Worm (Caenorhabditis elegans) whole organism, L1 larva: ENCODE data around the gene T20B3.1.

Experiments
- C04F5.9 ChIP-seq: sonication (generic microtip); optimal IDR thresholded peaks from 2 replicates; lab custom pipeline; 2016; ENCODE audit warnings: missing genetic modification characterization, missing compliant biosample characterization
- C16A3.4 ChIP-seq: fragments of 150-350 bp; optimal IDR thresholded peaks from 2 replicates; lab custom pipeline; 2014; ENCODE audit warnings: missing biosample characterization, missing genetic modification characterization
- F16B12.6 ChIP-seq: fragments of 150-350 bp; optimal IDR thresholded peaks from 2 replicates; lab custom pipeline; 2014; ENCODE audit warnings: missing biosample characterization, missing genetic modification characterization
- Y116A8C.19 ChIP-seq: sonication (generic microtip); optimal IDR thresholded peaks from 2 replicates; lab custom pipeline; 2016; ENCODE audit warnings: missing compliant biosample characterization, missing genetic modification characterization, borderline replicate concordance
- aha-1 ChIP-seq: fragments of 150-350 bp; optimal IDR thresholded peaks from 2 replicates; lab custom pipeline; 2014; ENCODE audit warnings: missing biosample characterization, missing genetic modification characterization
- ama-1 ChIP-seq: fragments of 150-350 bp; optimal IDR thresholded peaks from 2 replicates; lab custom pipeline; 2014
- blmp-1 ChIP-seq: fragments of 150-350 bp; optimal IDR thresholded peaks from 2 replicates; lab custom pipeline; 2014; ENCODE audit warnings: missing biosample characterization, missing genetic modification characterization
- ceh-8 ChIP-seq: fragments of 200-800 bp; sonication (Bioruptor generic); optimal IDR thresholded peaks from 2 replicates; lab custom pipeline; 2018; ENCODE audit warnings: mild to moderate bottlenecking, missing genetic modification characterization, moderate library complexity, missing compliant biosample characterization
- ceh-88 ChIP-seq: fragments of 200-800 bp; sonication (Bioruptor generic); IDR thresholded peaks from 2 replicates; pipeline ENCODE4 v1.3.6; 2022; ENCODE audit warnings: missing genetic modification characterization, missing compliant biosample characterization
- ces-1 ChIP-seq: fragments of 150-350 bp; optimal IDR thresholded peaks from 2 replicates; lab custom pipeline; 2014; ENCODE audit warnings: missing biosample characterization, missing genetic modification reagents, missing genetic modification characterization
- efl-1 ChIP-seq, 4 experiments: fragments of 150-350 bp; optimal IDR thresholded peaks in 3 of 4; peaks in 1 of 4; 1 replicate in 1 of 4; 2 replicates in 3 of 4; lab custom pipeline; 2014; ENCODE audit warnings: missing biosample characterization in 2 of 4, missing genetic modification characterization in 2 of 4, missing genetic modification reagents in 2 of 4
- egl-27 ChIP-seq, 2 experiments: fragments of 150-350 bp in 1 of 2; sonication (generic microtip); optimal IDR thresholded peaks; 3 replicates each; lab custom pipeline; 2017 to 2018; ENCODE audit warnings: missing biosample characterization in 2 of 2, missing genetic modification characterization in 2 of 2, missing genetic modification reagents in 2 of 2
- elt-2 ChIP-seq: sonication (generic microtip); optimal IDR thresholded peaks from 2 replicates; lab custom pipeline; 2016; ENCODE audit warnings: missing genetic modification characterization, mild to moderate bottlenecking, inconsistent platforms, missing compliant biosample characterization, missing genetic modification reagents
- elt-3 ChIP-seq, 6 experiments: fragments of 150-350 bp in 1 of 6; sonication (generic microtip); optimal IDR thresholded peaks; 2 replicates each; lab custom pipeline; 2017 to 2018; ENCODE audit warnings: missing biosample characterization in 6 of 6, missing genetic modification characterization in 6 of 6, inconsistent platforms in 1 of 6
- fkh-8 ChIP-seq: sonication (generic microtip); optimal IDR thresholded peaks from 2 replicates; lab custom pipeline; 2016; ENCODE audit warnings: mild to moderate bottlenecking, missing genetic modification characterization, missing compliant biosample characterization
- fos-1 ChIP-seq: fragments of 150-350 bp; optimal IDR thresholded peaks from 2 replicates; lab custom pipeline; 2014; ENCODE audit warnings: missing biosample characterization, missing genetic modification characterization
- jun-1 ChIP-seq: fragments of 150-350 bp; optimal IDR thresholded peaks from 2 replicates; lab custom pipeline; 2014; ENCODE audit warnings: missing biosample characterization, missing genetic modification reagents, missing genetic modification characterization
- lin-14 ChIP-seq: fragments of 200-800 bp; sonication (Bioruptor generic); optimal IDR thresholded peaks from 2 replicates; lab custom pipeline; 2018; ENCODE audit warnings: mild to moderate bottlenecking, missing genetic modification characterization, moderate library complexity, missing compliant biosample characterization
- lin-35 ChIP-seq, 2 experiments: fragments of 150-350 bp; optimal IDR thresholded peaks; 2 replicates each; lab custom pipeline; 2014; ENCODE audit warnings: missing biosample characterization in 2 of 2, missing genetic modification characterization in 2 of 2, missing genetic modification reagents in 2 of 2
- lsy-2 ChIP-seq, 2 experiments: fragments of 150-350 bp; optimal IDR thresholded peaks; 2 replicates each; lab custom pipeline; 2014; ENCODE audit warnings: missing biosample characterization in 2 of 2, missing genetic modification characterization in 2 of 2
- mab-9 ChIP-seq: fragments of 200-800 bp; sonication (Bioruptor generic); IDR thresholded peaks from 2 replicates; pipeline ENCODE4 v1.3.6; 2022; ENCODE audit warnings: missing genetic modification reagents, missing genetic modification characterization, missing compliant biosample characterization
- mep-1 ChIP-seq: fragments of 150-350 bp; optimal IDR thresholded peaks from 2 replicates; lab custom pipeline; 2014; ENCODE audit warnings: missing biosample characterization, missing genetic modification characterization
- nhr-11 ChIP-seq: fragments of 150-350 bp; optimal IDR thresholded peaks from 2 replicates; lab custom pipeline; 2014; ENCODE audit warnings: missing biosample characterization, missing genetic modification characterization
- nhr-19 ChIP-seq: fragments of 200-800 bp; sonication (Bioruptor generic); conservative IDR thresholded peaks from 2 replicates; pipeline ENCODE4 v1.3.6; 2022; ENCODE audit warnings: missing genetic modification characterization, missing compliant biosample characterization
- nhr-20 ChIP-seq: sonication (generic microtip); optimal IDR thresholded peaks from 2 replicates; lab custom pipeline; 2016; ENCODE audit warnings: mild to moderate bottlenecking, missing genetic modification characterization, missing compliant biosample characterization
- nhr-237 ChIP-seq: fragments of 150-350 bp; optimal IDR thresholded peaks from 2 replicates; lab custom pipeline; 2014; ENCODE audit warnings: missing biosample characterization, missing genetic modification characterization
- nhr-28 ChIP-seq: fragments of 150-350 bp; optimal IDR thresholded peaks from 2 replicates; lab custom pipeline; 2014; ENCODE audit warnings: missing biosample characterization, missing genetic modification characterization
- nhr-47 ChIP-seq: sonication (generic microtip); optimal IDR thresholded peaks from 2 replicates; lab custom pipeline; 2016; ENCODE audit warnings: mild to moderate bottlenecking, missing genetic modification characterization, moderate library complexity, missing compliant biosample characterization
- nhr-71 ChIP-seq: sonication (generic microtip); optimal IDR thresholded peaks from 2 replicates; lab custom pipeline; 2016; ENCODE audit warnings: mild to moderate bottlenecking, missing genetic modification characterization, moderate library complexity, missing compliant biosample characterization
- nhr-76 ChIP-seq: sonication (generic microtip); optimal IDR thresholded peaks from 2 replicates; lab custom pipeline; 2017; ENCODE audit warnings: missing biosample characterization, missing genetic modification characterization
- nhr-84 ChIP-seq: sonication (generic microtip); optimal IDR thresholded peaks from 2 replicates; lab custom pipeline; 2017; ENCODE audit warnings: missing biosample characterization, missing genetic modification characterization
- nhr-85 ChIP-seq: sonication (generic microtip); peaks from one replicate; lab custom pipeline; 2016; ENCODE audit warnings: missing genetic modification characterization, inconsistent platforms, missing compliant biosample characterization
- nhr-90 ChIP-seq: sonication (generic microtip); optimal IDR thresholded peaks from 2 replicates; lab custom pipeline; 2016; ENCODE audit warnings: mild to moderate bottlenecking, missing genetic modification characterization, missing compliant biosample characterization; ENCODE audit not compliant: poor library complexity
- pqm-1 ChIP-seq: sonication (generic microtip); optimal IDR thresholded peaks from 3 replicates; lab custom pipeline; 2017; ENCODE audit warnings: missing biosample characterization, missing genetic modification characterization
- skn-1 ChIP-seq: fragments of 150-350 bp; optimal IDR thresholded peaks from 2 replicates; lab custom pipeline; 2014; ENCODE audit warnings: missing biosample characterization, missing genetic modification characterization
- snu-23 ChIP-seq: sonication (generic microtip); optimal IDR thresholded peaks from 2 replicates; lab custom pipeline; 2016; ENCODE audit warnings: missing genetic modification characterization, missing compliant biosample characterization
- sox-4 ChIP-seq: sonication (generic microtip); optimal IDR thresholded peaks from 2 replicates; lab custom pipeline; 2016; ENCODE audit warnings: missing genetic modification characterization, missing compliant biosample characterization
- tbx-2 ChIP-seq: sonication (generic microtip); optimal IDR thresholded peaks from 2 replicates; lab custom pipeline; 2016; ENCODE audit warnings: missing genetic modification characterization, missing compliant biosample characterization
- tlp-1 ChIP-seq: fragments of 150-350 bp; optimal IDR thresholded peaks from 2 replicates; lab custom pipeline; 2014; ENCODE audit warnings: missing biosample characterization, missing genetic modification characterization
- unc-130 ChIP-seq: fragments of 150-350 bp; optimal IDR thresholded peaks from 2 replicates; lab custom pipeline; 2017; ENCODE audit warnings: missing biosample characterization, missing genetic modification characterization, inconsistent platforms
- unc-30 ChIP-seq: sonication (generic microtip); optimal IDR thresholded peaks from 2 replicates; lab custom pipeline; 2017; ENCODE audit warnings: missing biosample characterization, missing genetic modification characterization
- vab-15 ChIP-seq: sonication (generic microtip); optimal IDR thresholded peaks from 2 replicates; lab custom pipeline; 2017; ENCODE audit warnings: missing genotype, mild to moderate bottlenecking, missing genetic modification characterization, missing compliant biosample characterization
- xbp-1 ChIP-seq: sonication (generic microtip); optimal IDR thresholded peaks from 2 replicates; lab custom pipeline; 2016; ENCODE audit warnings: missing genetic modification characterization, missing compliant biosample characterization
- zag-1 ChIP-seq: fragments of 150-350 bp; optimal IDR thresholded peaks from 2 replicates; lab custom pipeline; 2014; ENCODE audit warnings: missing biosample characterization, missing genetic modification characterization
- zip-4 ChIP-seq: fragments of 200-800 bp; sonication (Bioruptor generic); optimal IDR thresholded peaks from 2 replicates; lab custom pipeline; 2018; ENCODE audit warnings: mild to moderate bottlenecking, missing genetic modification characterization, moderate library complexity, missing compliant biosample characterization
- ztf-11 ChIP-seq, 2 experiments: sonication (generic microtip); optimal IDR thresholded peaks; 2 replicates each; lab custom pipeline; 2016 to 2017; ENCODE audit warnings: missing genetic modification characterization in 2 of 2, missing biosample characterization in 1 of 2, missing compliant biosample characterization in 1 of 2

Gene T20B3.1

ce11 chrV:16815261-16815660 lies at the start of gene T20B3.1:
Gene T20B3.1 (plus strand): TSS chrV:16815561.
- no peak for TF ChIP-seq efl-1 (optimal IDR thresholded peaks at IDR 0.05; lab: Kevin White, UChicago)
- TF ChIP-seq efl-1 (GFP tag; optimal IDR thresholded peaks at IDR 0.05 in 1 of 2; lab: Kevin White, UChicago): peak in 1 of 2 experiments; percentile 73
- no peak for TF ChIP-seq aha-1
- TF ChIP-seq ama-1 (lab: Kevin White, UChicago): no peak
- no peak for TF ChIP-seq Y116A8C.19 (tag; lab: Kevin White, UChicago)

DNA sequence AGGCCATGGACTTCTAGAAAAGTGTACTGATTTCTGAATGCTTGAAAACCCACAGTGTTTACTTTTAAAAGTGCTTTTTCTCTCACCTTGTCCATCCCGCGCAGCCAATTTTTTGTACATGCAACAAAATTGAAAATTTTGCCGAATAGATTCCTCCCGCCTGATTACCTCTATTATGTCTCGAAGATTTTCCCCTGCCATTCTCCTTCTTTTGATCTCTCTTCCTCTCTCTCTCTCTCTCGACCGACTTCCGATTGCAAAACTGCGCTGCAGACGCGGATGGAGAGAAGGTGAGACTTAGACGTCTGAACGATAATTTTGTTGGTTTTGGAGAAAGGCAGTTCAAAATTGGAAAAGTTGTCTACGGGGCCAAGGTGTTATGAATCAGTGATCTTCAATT lies 40.9 kb upstream of the T20B3.1 start:
- peak; percentile 53 for TF ChIP-seq nhr-85 (tag; lab: Kevin White, UChicago)
- no peak for TF ChIP-seq nhr-19
- peak in 1 of 6 experiments; percentile 37 for TF ChIP-seq elt-3 (tag; optimal IDR thresholded peaks at IDR 0.05; lab: Kevin White, UChicago)
- TF ChIP-seq nhr-47: no peak
- TF ChIP-seq vab-15 (tag; lab: Kevin White, UChicago): no peak
- TF ChIP-seq lin-14 (GFP tag; lab: Kevin White, UChicago): peak; percentile 52
- peak; percentile 45 for TF ChIP-seq mep-1
- peak; percentile 91 for TF ChIP-seq blmp-1 (tag; lab: Kevin White, UChicago)
- TF ChIP-seq fkh-8: no peak

- TF ChIP-seq mep-1: no peak
- TF ChIP-seq mab-9 (GFP tag; lab: Robert Waterston, UW): no peak
- TF ChIP-seq pqm-1 (tag; lab: Kevin White, UChicago): no peak
- peak in 1 of 2 experiments; percentile 26 for TF ChIP-seq lsy-2 (tag; optimal IDR thresholded peaks at IDR 0.05; lab: Kevin White, UChicago)
- TF ChIP-seq elt-2: no peak
- no peak for TF ChIP-seq vab-15 (tag; lab: Kevin White, UChicago)
- TF ChIP-seq snu-23 (GFP tag; lab: Kevin White, UChicago): peak; percentile 32
- TF ChIP-seq lin-14 (GFP tag; lab: Kevin White, UChicago): peak; percentile 79
- TF ChIP-seq elt-3 (tag; optimal IDR thresholded peaks at IDR 0.05; lab: Kevin White, UChicago): peak in 5 of 6 experiments; percentile 11 to 70 (median 59)
- TF ChIP-seq sox-4 (tag; lab: Kevin White, UChicago): no peak
- TF ChIP-seq unc-130: peak; percentile 8
- peak; percentile 43 for TF ChIP-seq nhr-90 (tag; lab: Kevin White, UChicago)
- TF ChIP-seq nhr-71: peak; percentile 67
- no peak for TF ChIP-seq C04F5.9 (tag; lab: Kevin White, UChicago)
- no peak for TF ChIP-seq nhr-28 (tag; lab: Kevin White, UChicago)
- TF ChIP-seq ceh-8 (GFP tag; lab: Kevin White, UChicago): no peak
- TF ChIP-seq nhr-76 (tag; lab: Kevin White, UChicago): no peak
- TF ChIP-seq zip-4 (GFP tag; lab: Kevin White, UChicago): no peak
- no peak for TF ChIP-seq nhr-11 (tag; lab: Kevin White, UChicago)
- TF ChIP-seq egl-27 (tag; optimal IDR thresholded peaks at IDR 0.05; lab: Kevin White, UChicago): no peak
- no peak for TF ChIP-seq efl-1 (optimal IDR thresholded peaks at IDR 0.05; lab: Kevin White, UChicago)
- peak in 1 of 2 experiments; percentile 23 for TF ChIP-seq efl-1 (GFP tag; optimal IDR thresholded peaks at IDR 0.05 in 1 of 2; lab: Kevin White, UChicago)
- no peak for TF ChIP-seq zag-1 (tag; lab: Kevin White, UChicago)
- TF ChIP-seq blmp-1 (tag; lab: Kevin White, UChicago): peak; percentile 53
- TF ChIP-seq skn-1: no peak
- TF ChIP-seq jun-1 (tag; lab: Kevin White, UChicago): no peak
- no peak for TF ChIP-seq tlp-1
- TF ChIP-seq ztf-11 (tag; optimal IDR thresholded peaks at IDR 0.05; lab: Kevin White, UChicago): no peak
- TF ChIP-seq xbp-1: no peak
- TF ChIP-seq fos-1: no peak
- peak; percentile 4 for TF ChIP-seq tbx-2 (tag; lab: Kevin White, UChicago)
- peak; percentile 95 for TF ChIP-seq nhr-85 (tag; lab: Kevin White, UChicago)
- no peak for TF ChIP-seq F16B12.6
- TF ChIP-seq nhr-19: peak; percentile 45; the same call in 1 of the 2 replicates
- no peak for TF ChIP-seq ces-1 (GFP tag; lab: Kevin White, UChicago)
- TF ChIP-seq unc-30 (tag; lab: Kevin White, UChicago): no peak
- TF ChIP-seq nhr-20 (tag; lab: Kevin White, UChicago): peak; percentile 77
- TF ChIP-seq ceh-88 (GFP tag; lab: Robert Waterston, UW): no peak
- no peak for TF ChIP-seq nhr-237 (tag; lab: Kevin White, UChicago)
- TF ChIP-seq nhr-84 (tag; lab: Kevin White, UChicago): no peak
- TF ChIP-seq lin-35 (GFP tag; optimal IDR thresholded peaks at IDR 0.05; lab: Kevin White, UChicago): no peak
- no peak for TF ChIP-seq C16A3.4 (tag; lab: Kevin White, UChicago)
Observed at ce11 chrV:16778540-16779280, 36.7 kb upstream of the T20B3.1 start.
